Fruit fly (Drosophila melanogaster): ENCODE data around the gene Ir94h.

- peak; percentile 88 for TF ChIP-seq cyc (GFP tag; optimal IDR thresholded peaks at IDR 0.05)
- TF ChIP-seq ss (GFP tag; optimal IDR thresholded peaks at IDR 0.05), result peak in 1 of 2 experiments; percentile 22
- peak; percentile 91 for TF ChIP-seq Met (GFP tag; optimal IDR thresholded peaks at IDR 0.05)
- TF ChIP-seq svp (GFP tag), result peak; percentile 95
- TF ChIP-seq Lpt (GFP tag; optimal IDR thresholded peaks at IDR 0.05), result no peak
- no peak for TF ChIP-seq CG8119 (GFP tag; IDR thresholded peaks at IDR 0.05)
- TF ChIP-seq Hr39 (GFP tag; optimal IDR thresholded peaks at IDR 0.05), result peak; percentile 92
- peak; percentile 67 for TF ChIP-seq CG7368 (GFP tag; optimal IDR thresholded peaks at IDR 0.05)
- peak; percentile 67 for TF ChIP-seq CG6854 (GFP tag; optimal IDR thresholded peaks at IDR 0.05)
Observed at dm6 chr3R:23486743-23487142, 558 bp upstream of the Ir94h start.
